Worm (Caenorhabditis elegans): ENCODE measurements around the gene arrd-23.

The arrd-23 gene

DNA sequence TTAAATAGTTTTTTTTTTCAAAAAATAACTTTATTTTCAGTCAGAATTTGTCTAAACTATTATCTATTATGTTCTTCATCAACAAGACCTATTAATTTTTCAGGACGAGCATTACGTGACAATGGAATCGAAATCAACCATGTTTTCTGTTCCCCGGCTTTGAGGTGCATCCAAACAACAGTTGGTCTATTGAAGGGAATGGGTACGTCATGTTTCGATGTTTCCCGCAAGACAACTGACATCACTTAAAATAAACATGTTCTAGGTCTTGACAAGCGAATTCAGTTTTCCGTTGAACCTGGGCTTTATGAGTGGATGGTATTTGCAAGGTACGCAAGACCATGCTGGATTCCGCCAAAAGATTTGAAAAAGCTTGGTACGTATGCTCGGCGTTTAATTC lies 9.5 kb downstream of the arrd-23 start:
- TF ChIP-seq aly-2 (tag; optimal IDR thresholded peaks at IDR 0.05): no peak
- TF ChIP-seq F10B5.3 (tag; optimal IDR thresholded peaks at IDR 0.05): no peak
- TF ChIP-seq zfp-3 (GFP tag; conservative IDR thresholded peaks at IDR 0.05): no peak
- TF ChIP-seq aha-1 (tag): peak; percentile 14
- TF ChIP-seq hlh-11 (tag; optimal IDR thresholded peaks at IDR 0.05): peak; percentile 18
- TF ChIP-seq daf-16 (GFP tag; optimal IDR thresholded peaks at IDR 0.05): peak in 1 of 2 experiments; percentile 86
- no peak for TF ChIP-seq daf-16 (tag; optimal IDR thresholded peaks at IDR 0.05)
- TF ChIP-seq pqm-1 (tag; optimal IDR thresholded peaks at IDR 0.05): no peak
- TF ChIP-seq T26A8.4 (GFP tag; IDR thresholded peaks at IDR 0.05): no peak

DNA sequence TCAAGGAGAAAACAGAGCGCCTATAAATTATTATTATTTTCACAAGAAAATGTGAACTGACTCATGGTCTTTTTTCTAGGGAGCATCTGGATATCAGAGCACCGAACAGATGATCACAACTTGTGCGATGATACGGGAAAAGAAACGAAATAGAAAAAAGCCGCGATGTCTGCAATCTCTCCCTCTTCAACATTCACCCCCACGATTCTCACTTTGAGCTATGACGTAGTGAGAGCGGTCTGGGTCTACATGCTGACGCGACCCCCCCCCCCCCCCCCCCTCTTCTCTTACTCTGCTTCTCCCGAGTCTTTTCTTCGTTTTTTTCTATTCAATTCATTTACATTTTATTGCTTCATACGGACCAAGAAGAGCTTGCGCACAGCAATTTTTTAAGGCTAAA lies 13.9 kb downstream of the arrd-23 start:
- TF ChIP-seq dmd-9 (GFP tag; IDR thresholded peaks at IDR 0.05) (no peak), R02D3.7 (tag; optimal IDR thresholded peaks at IDR 0.05) (no peak), dmd-6 (GFP tag; IDR thresholded peaks at IDR 0.05) (peak; percentile 43), daf-16 (GFP tag; optimal IDR thresholded peaks at IDR 0.05) (no peak), daf-16 (tag; optimal IDR thresholded peaks at IDR 0.05) (no peak), ceh-82 (tag; optimal IDR thresholded peaks at IDR 0.05) (no peak), ceh-20 (GFP tag; IDR thresholded peaks at IDR 0.05) (no peak), ceh-28 (tag; optimal IDR thresholded peaks at IDR 0.05) (no peak), hlh-30 (tag; optimal IDR thresholded peaks at IDR 0.05; ENCODE audit: insufficient read depth) (peak; percentile 29), ZK337.2 (GFP tag; IDR thresholded peaks at IDR 0.05) (no peak), hlh-11 (tag; optimal IDR thresholded peaks at IDR 0.05) (peak; percentile 90), tra-1 (GFP tag; IDR thresholded peaks at IDR 0.05) (peak; percentile 61), set-16 (GFP tag; IDR thresholded peaks at IDR 0.05) (peak; percentile 82), egl-43 (GFP tag; IDR thresholded peaks at IDR 0.05) (peak; percentile 69; the same call in 1 of the 2 replicates), mdt-29 (GFP tag; IDR thresholded peaks at IDR 0.05) (no peak), snpc-4 (tag; optimal IDR thresholded peaks at IDR 0.05) (no peak), nhr-76 (tag; optimal IDR thresholded peaks at IDR 0.05) (no peak), ctbp-1 (GFP tag; IDR thresholded peaks at IDR 0.05) (0 out of 2 replicates have a peak, but pooled peaks have one; percentile 29), ztf-11 (tag; optimal IDR thresholded peaks at IDR 0.05) (no peak), skn-1 (tag; optimal IDR thresholded peaks at IDR 0.05) (no peak), aly-2 (tag; optimal IDR thresholded peaks at IDR 0.05) (no peak), hif-1 (tag; optimal IDR thresholded peaks at IDR 0.05) (peak in 1 of 2 experiments; percentile 76), hmg-1.1 (GFP tag; IDR thresholded peaks at IDR 0.05) (peak; percentile 13; the same call in 1 of the 2 replicates), mep-1 (tag; optimal IDR thresholded peaks at IDR 0.05) (peak; percentile 9), pha-4 (GFP tag; IDR thresholded peaks at IDR 0.05) (peak; percentile 75; the same call in 1 of the 2 replicates), pha-4 (tag; optimal IDR thresholded peaks at IDR 0.05) (no peak), nhr-6 (tag; optimal IDR thresholded peaks at IDR 0.05) (no peak)

DNA sequence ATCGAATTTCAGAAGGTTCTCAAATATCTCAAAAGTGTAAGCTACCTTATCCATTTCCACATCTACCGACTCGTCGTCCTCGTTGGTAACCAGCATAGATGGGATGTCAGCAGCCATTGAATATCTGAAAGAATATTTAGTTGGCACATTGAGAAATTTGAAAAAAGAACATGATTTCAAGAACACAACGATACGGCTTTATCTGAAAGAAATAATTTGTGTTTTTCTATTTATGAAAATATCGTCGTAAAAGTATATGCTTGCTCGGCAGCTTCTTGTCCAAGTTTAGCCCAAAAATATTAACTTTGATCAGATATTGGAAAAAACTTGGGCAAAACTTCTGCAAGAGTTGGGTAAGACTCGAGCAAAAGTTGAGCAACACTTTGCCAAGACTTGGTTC lies 14.9 kb downstream of the arrd-23 start, which contains the start of gene T07F12.4:
Gene T07F12.4 (minus strand): TSS at position 130 of the 400 bp plus-strand sequence.
- TF ChIP-seq Y5F2A.4 (GFP tag; optimal IDR thresholded peaks at IDR 0.05) (no peak), aha-1 (tag) (peak; percentile 93)

DNA sequence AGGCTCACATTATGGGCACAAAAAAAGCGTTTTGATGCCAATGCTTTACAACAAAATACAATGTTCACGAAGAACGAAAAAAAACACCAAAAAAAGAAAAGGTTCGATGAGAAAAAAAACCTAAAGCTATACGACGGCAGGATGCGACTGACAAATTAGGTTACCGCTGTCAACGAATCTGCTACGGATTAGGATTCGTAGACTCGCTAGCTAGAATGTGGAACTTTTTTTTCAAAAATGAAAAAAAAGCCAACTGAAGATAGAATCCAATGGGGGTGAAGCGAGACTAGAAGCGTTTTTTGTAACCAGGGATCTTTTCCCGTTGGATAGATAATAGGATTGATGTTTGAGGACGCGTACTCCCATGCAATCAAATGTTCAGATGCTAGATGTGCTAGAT lies 16.2 kb downstream of the arrd-23 start:
- TF ChIP-seq daf-12 (tag; optimal IDR thresholded peaks at IDR 0.05) (no peak), nhr-6 (tag; optimal IDR thresholded peaks at IDR 0.05) (no peak), ceh-44 (GFP tag; IDR thresholded peaks at IDR 0.05) (no peak), ctbp-1 (GFP tag; IDR thresholded peaks at IDR 0.05) (peak; percentile 51; the same call in 1 of the 2 replicates), ceh-28 (tag; optimal IDR thresholded peaks at IDR 0.05) (no peak), fkh-10 (GFP tag; optimal IDR thresholded peaks at IDR 0.05) (peak; percentile 94), ces-1 (GFP tag; optimal IDR thresholded peaks at IDR 0.05) (peak; percentile 69)
